Fruit fly (Drosophila melanogaster): ENCODE measurements around the gene Sxl.

Sxl gene

dm6 chrX:7101302-7102012 is 3.6 kb upstream of the Sxl start (continued):
- no peak for TF ChIP-seq Bgb (GFP tag; IDR thresholded peaks at IDR 0.05; ENCODE audit: partially characterized antibody)
- peak; percentile 73 for TF ChIP-seq CG30431 (GFP tag; optimal IDR thresholded peaks at IDR 0.05)
- TF ChIP-seq crol (GFP tag; IDR thresholded peaks at IDR 0.05), result peak; percentile 89
- TF ChIP-seq fru (optimal IDR thresholded peaks at IDR 0.05), result no peak
- no peak for TF ChIP-seq Sin3A (optimal IDR thresholded peaks at IDR 0.05)
- TF ChIP-seq CG2889 (GFP tag; IDR thresholded peaks at IDR 0.05), result peak; percentile 79
- TF ChIP-seq CG11398 (GFP tag; optimal IDR thresholded peaks at IDR 0.05), result peak; percentile 61
- TF ChIP-seq unc-4 (GFP tag; IDR thresholded peaks at IDR 0.05; ENCODE audit: partially characterized antibody), result no peak
- TF ChIP-seq CG4617 (GFP tag; optimal IDR thresholded peaks at IDR 0.05; ENCODE audit: borderline replicate concordance), result peak; percentile 93
- peak; percentile 55 for TF ChIP-seq ems (GFP tag; optimal IDR thresholded peaks at IDR 0.05)
- TF ChIP-seq CG18476 (GFP tag; optimal IDR thresholded peaks at IDR 0.05), result peak; percentile 60
- no peak for TF ChIP-seq pfk (GFP tag; optimal IDR thresholded peaks at IDR 0.05)
- peak; percentile 70 for TF ChIP-seq ttk (GFP tag; IDR thresholded peaks at IDR 0.05)
- no peak for TF ChIP-seq sc (optimal IDR thresholded peaks at IDR 0.05)
- TF ChIP-seq sc (GFP tag; optimal IDR thresholded peaks at IDR 0.05), result peak; percentile 55
- TF ChIP-seq CoRest (tag; optimal IDR thresholded peaks at IDR 0.05), result peak; percentile 94
- TF ChIP-seq br (optimal IDR thresholded peaks at IDR 0.05), result no peak
- peak; percentile 81 for TF ChIP-seq Meics (GFP tag; optimal IDR thresholded peaks at IDR 0.05)
- peak; percentile 44; the same call in 1 of the 2 replicates for TF ChIP-seq CG5953 (GFP tag; IDR thresholded peaks at IDR 0.05)
- TF ChIP-seq TFAM (GFP tag; optimal IDR thresholded peaks at IDR 0.05), result no peak
- peak in 1 of 3 experiments; percentile 7 for TF ChIP-seq Stat92E (GFP tag; optimal IDR thresholded peaks at IDR 0.05)
- TF ChIP-seq Gug (GFP tag; IDR thresholded peaks at IDR 0.05), result peak; percentile 54
- no peak for TF ChIP-seq CG34224 (GFP tag; IDR thresholded peaks at IDR 0.05; ENCODE audit: partially characterized antibody)
- TF ChIP-seq H2.0 (GFP tag; IDR thresholded peaks at IDR 0.05), result peak; percentile 72
- no peak for TF ChIP-seq fd102C (GFP tag; optimal IDR thresholded peaks at IDR 0.05)
- peak; percentile 87 for TF ChIP-seq CG1529 (GFP tag; optimal IDR thresholded peaks at IDR 0.05)
- TF ChIP-seq CG4360 (GFP tag; IDR thresholded peaks at IDR 0.05), result no peak
- TF ChIP-seq CG5245 (GFP tag; optimal IDR thresholded peaks at IDR 0.05), result peak; percentile 69
- peak; percentile 42 for TF ChIP-seq repo (GFP tag; optimal IDR thresholded peaks at IDR 0.05)
- peak; percentile 50 for TF ChIP-seq CG10959 (GFP tag; IDR thresholded peaks at IDR 0.05)
- TF ChIP-seq gfzf (GFP tag; optimal IDR thresholded peaks at IDR 0.05), result no peak
- peak; percentile 80 for TF ChIP-seq CG11695 (GFP tag; IDR thresholded peaks at IDR 0.05)
- TF ChIP-seq CG9437 (GFP tag; optimal IDR thresholded peaks at IDR 0.05), result peak; percentile 86
- TF ChIP-seq rib (GFP tag; IDR thresholded peaks at IDR 0.05), result peak; percentile 67; the same call in 1 of the 2 replicates
- TF ChIP-seq CG1233 (GFP tag; optimal IDR thresholded peaks at IDR 0.05), result peak; percentile 64
- peak; percentile 74 for TF ChIP-seq CG17568 (GFP tag; optimal IDR thresholded peaks at IDR 0.05)
- no peak for TF ChIP-seq CTCF (GFP tag; optimal IDR thresholded peaks at IDR 0.05)
- no peak for TF ChIP-seq CG1792 (GFP tag; optimal IDR thresholded peaks at IDR 0.05)
- peak; percentile 78 for TF ChIP-seq Med (GFP tag)
- TF ChIP-seq inv (GFP tag; IDR thresholded peaks at IDR 0.05; ENCODE audit: partially characterized antibody), result no peak
- no peak for TF ChIP-seq Optix (GFP tag; IDR thresholded peaks at IDR 0.05)
- TF ChIP-seq tio (GFP tag; optimal IDR thresholded peaks at IDR 0.05), result no peak
- peak; percentile 63 for TF ChIP-seq CG4282 (GFP tag; optimal IDR thresholded peaks at IDR 0.05)
- peak; percentile 60 for TF ChIP-seq mam (GFP tag; optimal IDR thresholded peaks at IDR 0.05)
- TF ChIP-seq CG13775 (GFP tag; optimal IDR thresholded peaks at IDR 0.05), result no peak
- peak; percentile 58 for TF ChIP-seq vfl (GFP tag; optimal IDR thresholded peaks at IDR 0.05)
- peak; percentile 77 for TF ChIP-seq CrebB (tag; optimal IDR thresholded peaks at IDR 0.05)
- peak; percentile 72 for TF ChIP-seq CG4820 (GFP tag; optimal IDR thresholded peaks at IDR 0.05)
- TF ChIP-seq Hr39 (optimal IDR thresholded peaks at IDR 0.05), result no peak
- TF ChIP-seq pan (optimal IDR thresholded peaks at IDR 0.05), result no peak
- TF ChIP-seq pan (GFP tag; optimal IDR thresholded peaks at IDR 0.05 in 1 of 2, IDR thresholded peaks at IDR 0.05 in 1 of 2), result peak in 1 of 2 experiments; percentile 75
- TF ChIP-seq CG43689 (GFP tag; IDR thresholded peaks at IDR 0.05), result peak; percentile 28; the same call in 1 of the 2 replicates
